Fruit fly (Drosophila melanogaster): Measurements from ENCODE around the gene Irc.

Irc gene

DNA sequence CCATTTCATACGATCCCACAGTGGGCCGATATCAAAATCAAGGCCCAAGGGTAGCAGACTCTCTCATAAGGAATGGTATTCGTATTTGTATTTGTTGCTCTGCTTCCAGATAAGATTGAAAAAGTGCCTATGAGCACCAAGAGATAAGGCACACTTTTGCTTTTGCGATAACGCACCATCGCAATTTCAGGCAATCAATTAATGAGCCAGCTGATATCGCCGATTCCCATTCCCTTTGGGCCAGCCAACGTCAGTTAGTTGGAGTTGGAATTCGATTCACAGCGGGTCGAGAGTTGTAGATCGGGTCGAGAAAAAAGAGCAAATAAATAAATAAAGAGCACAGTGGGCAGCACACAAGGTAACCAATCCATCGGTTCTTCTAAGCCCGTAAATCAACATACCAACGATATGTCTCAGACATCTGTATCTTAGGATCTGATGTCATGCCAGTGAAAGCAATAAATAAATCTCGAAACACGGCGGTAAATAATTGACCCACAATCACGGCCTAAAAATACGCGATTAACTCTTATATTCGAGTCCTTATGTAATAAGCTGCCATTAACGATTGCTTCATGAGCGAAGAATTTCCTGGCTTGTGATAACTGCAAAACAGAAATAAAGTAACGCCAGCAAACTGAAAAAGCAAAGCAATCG, 5.5 kb downstream of the Irc start, which contains the start of gene CG8907:
Gene CG8907, plus strand, starts transcription at position 252 of the 657 bp plus-strand sequence.
- TF ChIP-seq CG10631 (GFP tag; optimal IDR thresholded peaks at IDR 0.05) (no peak), fd85E (GFP tag; optimal IDR thresholded peaks at IDR 0.05) (no peak), vri (GFP tag; optimal IDR thresholded peaks at IDR 0.05) (peak; percentile 93), Eip78C (GFP tag) (peak; percentile 49), Blimp-1 (GFP tag; optimal IDR thresholded peaks at IDR 0.05) (no peak), CG6276 (GFP tag; optimal IDR thresholded peaks at IDR 0.05) (no peak), Sox15 (GFP tag; optimal IDR thresholded peaks at IDR 0.05) (no peak), Eip75B (GFP tag; optimal IDR thresholded peaks at IDR 0.05) (no peak), CG9139 (GFP tag; optimal IDR thresholded peaks at IDR 0.05) (no peak), Eip93F (GFP tag; optimal IDR thresholded peaks at IDR 0.05) (no peak), Hr4 (GFP tag; optimal IDR thresholded peaks at IDR 0.05) (no peak), CG6163 (GFP tag; IDR thresholded peaks at IDR 0.05) (no peak), OdsH (GFP tag; optimal IDR thresholded peaks at IDR 0.05) (no peak), CG31627 (GFP tag; optimal IDR thresholded peaks at IDR 0.05) (no peak), svp (GFP tag) (peak; percentile 94), CG7368 (GFP tag; optimal IDR thresholded peaks at IDR 0.05) (no peak)

DNA sequence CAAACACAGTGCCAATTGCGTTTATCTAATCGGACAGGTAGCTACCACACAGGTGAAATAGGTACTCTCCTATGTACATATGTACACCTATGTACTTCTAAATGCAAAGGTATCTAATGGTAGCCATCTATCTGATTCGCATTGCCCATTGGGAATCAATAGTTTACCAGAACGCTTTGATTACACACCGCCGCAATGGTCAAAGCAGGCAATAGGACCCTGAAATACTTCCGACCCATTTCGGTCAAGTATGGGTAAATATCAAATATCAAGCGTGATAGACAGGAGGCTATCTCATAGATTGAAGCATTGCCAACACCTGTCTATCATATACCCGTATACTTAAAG, 6.0 kb downstream of the Irc start:
- TF ChIP-seq acj6 (GFP tag; optimal IDR thresholded peaks at IDR 0.05) (no peak), dac (GFP tag; optimal IDR thresholded peaks at IDR 0.05) (no peak), Hr4 (GFP tag; optimal IDR thresholded peaks at IDR 0.05) (no peak), pdm3 (GFP tag; optimal IDR thresholded peaks at IDR 0.05) (no peak), vri (GFP tag; optimal IDR thresholded peaks at IDR 0.05) (peak; percentile 53), fd85E (GFP tag; optimal IDR thresholded peaks at IDR 0.05) (no peak), CG6792 (GFP tag; optimal IDR thresholded peaks at IDR 0.05) (no peak), CG8632 (GFP tag; optimal IDR thresholded peaks at IDR 0.05) (no peak)

DNA sequence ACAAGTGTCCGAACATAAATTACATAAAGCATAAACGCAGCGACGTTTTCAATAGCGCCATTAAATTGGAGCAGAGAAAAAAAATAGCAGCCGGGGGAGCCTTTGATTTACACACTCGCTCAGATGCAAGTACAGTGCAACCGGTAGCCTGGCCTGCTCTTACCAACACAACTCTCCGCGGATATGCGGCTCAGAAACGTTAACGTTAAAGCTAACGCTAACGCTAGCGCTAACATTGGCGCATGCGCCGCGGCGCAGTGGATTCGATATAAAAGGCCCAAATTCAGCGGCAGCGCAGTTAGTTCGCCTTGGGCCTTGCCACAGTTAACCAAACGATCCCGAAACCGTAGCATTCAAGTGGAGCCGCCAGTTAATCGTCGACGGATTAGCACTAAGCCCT, 11.6 kb downstream of the Irc start, which contains the start of gene Pxd:
Gene Pxd, plus strand, starts transcription at position 301 of the 400 bp plus-strand sequence.
- TF ChIP-seq CG10669 (GFP tag; optimal IDR thresholded peaks at IDR 0.05) (no peak), CG15336 (GFP tag; IDR thresholded peaks at IDR 0.05) (no peak), pdm3 (GFP tag; optimal IDR thresholded peaks at IDR 0.05) (no peak), CG11294 (GFP tag; IDR thresholded peaks at IDR 0.05) (no peak), Eip93F (GFP tag; optimal IDR thresholded peaks at IDR 0.05) (no peak), Sox102F (GFP tag; optimal IDR thresholded peaks at IDR 0.05) (no peak), salr (GFP tag; optimal IDR thresholded peaks at IDR 0.05) (no peak), CG6276 (GFP tag; optimal IDR thresholded peaks at IDR 0.05) (no peak), Hr39 (GFP tag; optimal IDR thresholded peaks at IDR 0.05) (no peak), dac (GFP tag; optimal IDR thresholded peaks at IDR 0.05) (no peak), Eip78C (GFP tag) (no peak), Gug (GFP tag; IDR thresholded peaks at IDR 0.05) (no peak)

DNA sequence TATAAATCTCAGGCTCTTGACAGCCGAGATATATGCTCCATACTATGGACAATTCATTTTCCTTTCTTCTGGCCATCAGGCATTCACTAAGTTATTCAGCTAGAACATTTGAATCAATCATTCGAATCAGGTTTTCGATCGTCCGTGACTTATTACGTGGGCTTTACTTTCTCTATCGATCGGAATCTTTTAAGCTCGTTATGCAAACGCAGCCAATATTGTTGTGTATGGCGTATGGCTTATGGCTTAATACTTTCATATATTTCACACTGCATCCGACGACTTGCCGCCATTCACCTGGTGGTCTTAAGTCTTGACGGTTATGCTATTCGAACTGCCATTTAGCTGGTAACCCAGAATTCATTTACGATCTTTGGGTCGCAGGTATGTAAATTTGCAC, 13.5 kb downstream of the Irc start:
- no peak for TF ChIP-seq dac (GFP tag; optimal IDR thresholded peaks at IDR 0.05)
- TF ChIP-seq Sox102F (GFP tag; optimal IDR thresholded peaks at IDR 0.05), result no peak
- TF ChIP-seq eg (GFP tag; IDR thresholded peaks at IDR 0.05), result no peak
- no peak for TF ChIP-seq Eip78C (GFP tag)
- no peak for TF ChIP-seq svp (GFP tag)
- no peak for TF ChIP-seq CG15336 (GFP tag; IDR thresholded peaks at IDR 0.05)
- TF ChIP-seq fd85E (GFP tag; optimal IDR thresholded peaks at IDR 0.05), result no peak
- TF ChIP-seq dsx (GFP tag; optimal IDR thresholded peaks at IDR 0.05; ENCODE audit: poor library complexity, severe bottlenecking), result no peak
- TF ChIP-seq CG6808 (GFP tag; optimal IDR thresholded peaks at IDR 0.05), result no peak
- TF ChIP-seq pdm3 (GFP tag; optimal IDR thresholded peaks at IDR 0.05), result no peak
- TF ChIP-seq Sox14 (GFP tag; optimal IDR thresholded peaks at IDR 0.05), result no peak
- no peak for TF ChIP-seq CG11294 (GFP tag; IDR thresholded peaks at IDR 0.05)
- no peak for TF ChIP-seq Lpt (GFP tag; optimal IDR thresholded peaks at IDR 0.05)
- TF ChIP-seq Eip93F (GFP tag; optimal IDR thresholded peaks at IDR 0.05), result no peak
- no peak for TF ChIP-seq CG8632 (GFP tag; optimal IDR thresholded peaks at IDR 0.05)
- TF ChIP-seq CG34406 (GFP tag; optimal IDR thresholded peaks at IDR 0.05), result no peak
- TF ChIP-seq CG6792 (GFP tag; optimal IDR thresholded peaks at IDR 0.05), result no peak
- TF ChIP-seq Hr39 (GFP tag; optimal IDR thresholded peaks at IDR 0.05), result no peak
- TF ChIP-seq acj6 (GFP tag; optimal IDR thresholded peaks at IDR 0.05), result no peak
